Fruit fly (Drosophila melanogaster): ENCODE data around the gene olf413.

Gene olf413

dm6 chr3L:22157644-22158043 is 21.8 kb downstream of the olf413 start (continued):
- TF ChIP-seq Max (GFP tag; optimal IDR thresholded peaks at IDR 0.05) (no peak), CG4404 (GFP tag; IDR thresholded peaks at IDR 0.05) (no peak), Xrp1 (GFP tag; IDR thresholded peaks at IDR 0.05) (peak; percentile 41; the same call in 1 of the 2 replicates), lbe (GFP tag; optimal IDR thresholded peaks at IDR 0.05) (no peak), Sox102F (GFP tag; optimal IDR thresholded peaks at IDR 0.05) (no peak), CG10979 (tag; optimal IDR thresholded peaks at IDR 0.05) (peak; percentile 54), CG9817 (tag; optimal IDR thresholded peaks at IDR 0.05) (no peak), Med (GFP tag) (peak; percentile 21), zen (tag; optimal IDR thresholded peaks at IDR 0.05) (peak; percentile 10), D19A (tag; optimal IDR thresholded peaks at IDR 0.05) (peak; percentile 21), lov (optimal IDR thresholded peaks at IDR 0.05) (no peak), lov (GFP tag; IDR thresholded peaks at IDR 0.05) (no peak), Tbp (GFP tag; optimal IDR thresholded peaks at IDR 0.05) (no peak), phol (tag; optimal IDR thresholded peaks at IDR 0.05) (peak; percentile 35), D (optimal IDR thresholded peaks at IDR 0.05) (no peak), D (GFP tag; optimal IDR thresholded peaks at IDR 0.05) (no peak), gem (tag; optimal IDR thresholded peaks at IDR 0.05) (peak; percentile 54), CG2116 (GFP tag; optimal IDR thresholded peaks at IDR 0.05) (no peak), usp (GFP tag; optimal IDR thresholded peaks at IDR 0.05) (no peak), CG31441 (GFP tag; IDR thresholded peaks at IDR 0.05) (peak; percentile 37; the same call in 1 of the 2 replicates), CG12391 (tag; optimal IDR thresholded peaks at IDR 0.05) (peak; percentile 19)

DNA sequence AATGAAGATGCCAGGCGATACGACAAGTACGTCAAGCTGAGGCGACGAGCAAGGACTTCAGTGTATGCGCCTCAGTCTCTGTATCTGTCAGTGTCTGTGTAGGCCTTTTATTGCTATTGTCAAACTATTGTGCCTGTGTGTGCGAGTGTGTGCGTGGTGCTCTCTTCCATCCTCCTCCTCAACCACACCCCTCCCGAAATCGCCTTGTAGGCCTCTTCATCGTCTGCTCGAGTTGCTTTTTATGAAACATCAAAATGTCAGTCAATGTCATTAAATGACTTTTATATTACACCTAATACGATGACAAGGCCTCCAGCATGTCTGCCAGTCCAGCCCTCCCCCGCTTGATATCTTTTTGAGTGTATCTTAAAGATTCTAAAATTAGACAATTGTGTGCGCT is 23.4 kb downstream of the olf413 start:
- no peak for TF ChIP-seq zen2 (GFP tag; IDR thresholded peaks at IDR 0.05; ENCODE audit: partially characterized antibody)
- no peak for TF ChIP-seq en (GFP tag; optimal IDR thresholded peaks at IDR 0.05)
- TF ChIP-seq dmrt11E (tag; optimal IDR thresholded peaks at IDR 0.05): no peak
- peak; percentile 46 for TF ChIP-seq CG4328 (GFP tag; optimal IDR thresholded peaks at IDR 0.05)
- no peak for TF ChIP-seq sqz (GFP tag; optimal IDR thresholded peaks at IDR 0.05)
- peak; percentile 93 for TF ChIP-seq abd-A (tag; optimal IDR thresholded peaks at IDR 0.05)
- TF ChIP-seq cg (GFP tag; optimal IDR thresholded peaks at IDR 0.05): peak; percentile 55
- no peak for TF ChIP-seq gsb-n (tag; optimal IDR thresholded peaks at IDR 0.05)
- TF ChIP-seq crol (GFP tag; IDR thresholded peaks at IDR 0.05): peak; percentile 62; the same call in 1 of the 2 replicates
- no peak for TF ChIP-seq Hey (tag; optimal IDR thresholded peaks at IDR 0.05)
- TF ChIP-seq CG4617 (GFP tag; optimal IDR thresholded peaks at IDR 0.05; ENCODE audit: borderline replicate concordance): no peak
- TF ChIP-seq crc (GFP tag; optimal IDR thresholded peaks at IDR 0.05): no peak
- no peak for TF ChIP-seq Lpt (GFP tag; optimal IDR thresholded peaks at IDR 0.05)
- TF ChIP-seq ci (GFP tag; IDR thresholded peaks at IDR 0.05): no peak
- no peak for TF ChIP-seq CG10431 (GFP tag; optimal IDR thresholded peaks at IDR 0.05)
- TF ChIP-seq CG16779 (GFP tag; IDR thresholded peaks at IDR 0.05): no peak
- TF ChIP-seq CG10979 (tag; optimal IDR thresholded peaks at IDR 0.05): no peak
- TF ChIP-seq CG12769 (tag; optimal IDR thresholded peaks at IDR 0.05): peak; percentile 39
- TF ChIP-seq mld (GFP tag; IDR thresholded peaks at IDR 0.05; ENCODE audit: partially characterized antibody): no peak
- TF ChIP-seq D19B (GFP tag; optimal IDR thresholded peaks at IDR 0.05): no peak
- no peak for TF ChIP-seq ab (GFP tag; optimal IDR thresholded peaks at IDR 0.05)
- no peak for TF ChIP-seq CG12659 (GFP tag; optimal IDR thresholded peaks at IDR 0.05)
- TF ChIP-seq CG7963 (GFP tag; IDR thresholded peaks at IDR 0.05; ENCODE audit: partially characterized antibody): no peak
- TF ChIP-seq CG15696 (tag; optimal IDR thresholded peaks at IDR 0.05): no peak
- TF ChIP-seq CG4854 (GFP tag; optimal IDR thresholded peaks at IDR 0.05): no peak
- no peak for TF ChIP-seq zen (tag; optimal IDR thresholded peaks at IDR 0.05)
- TF ChIP-seq Sox102F (GFP tag; optimal IDR thresholded peaks at IDR 0.05): no peak
- TF ChIP-seq CG15073 (GFP tag; optimal IDR thresholded peaks at IDR 0.05): no peak
- no peak for TF ChIP-seq CG7357 (GFP tag; IDR thresholded peaks at IDR 0.05)
- TF ChIP-seq Nf-YC (tag; optimal IDR thresholded peaks at IDR 0.05): no peak
- TF ChIP-seq CG3407 (GFP tag; optimal IDR thresholded peaks at IDR 0.05): no peak
- TF ChIP-seq psq (GFP tag; optimal IDR thresholded peaks at IDR 0.05): no peak
- 0 out of 3 replicates have a peak, but pooled peaks have one; percentile 35 for TF ChIP-seq so (GFP tag; IDR thresholded peaks at IDR 0.05)
